Worm (Caenorhabditis elegans) whole organism, L2 larva: ENCODE results near the gene fog-2.

Source experiments
- C34F6.9 ChIP-seq: fragments of 150-350 bp; optimal IDR thresholded peaks from 2 replicates; lab custom pipeline; 2014; ENCODE audit warnings: missing biosample characterization, missing genetic modification characterization
- F13H6.1 ChIP-seq: sonication (generic microtip); optimal IDR thresholded peaks from 2 replicates; lab custom pipeline; 2016; ENCODE audit warnings: missing genetic modification characterization, missing compliant biosample characterization
- Y55F3AM.14 ChIP-seq: fragments of 200-800 bp; sonication (Bioruptor generic); optimal IDR thresholded peaks from 2 replicates; lab custom pipeline; 2018; ENCODE audit warnings: mild to moderate bottlenecking, missing genetic modification characterization, missing compliant biosample characterization
- ZK546.5 ChIP-seq: sonication (generic microtip); optimal IDR thresholded peaks from 2 replicates; lab custom pipeline; 2017; ENCODE audit warnings: missing biosample characterization, missing genetic modification characterization
- alr-1 ChIP-seq: fragments of 150-350 bp; optimal IDR thresholded peaks from 2 replicates; lab custom pipeline; 2014; ENCODE audit warnings: missing biosample characterization, missing genetic modification characterization
- aly-2 ChIP-seq: fragments of 150-350 bp; optimal IDR thresholded peaks from 2 replicates; lab custom pipeline; 2014; ENCODE audit warnings: missing biosample characterization, missing genetic modification characterization
- ceh-16 ChIP-seq: fragments of 150-350 bp; optimal IDR thresholded peaks from 2 replicates; lab custom pipeline; 2014; ENCODE audit warnings: missing biosample characterization, missing genetic modification characterization
- ceh-82 ChIP-seq: fragments of 150-350 bp; optimal IDR thresholded peaks from 2 replicates; lab custom pipeline; 2014; ENCODE audit warnings: missing biosample characterization, missing genetic modification characterization
- crh-2 ChIP-seq: sonication (generic microtip); optimal IDR thresholded peaks from 2 replicates; lab custom pipeline; 2017; ENCODE audit warnings: missing biosample characterization, missing genetic modification characterization
- egl-27 ChIP-seq: sonication (generic microtip); optimal IDR thresholded peaks from 3 replicates; lab custom pipeline; 2017; ENCODE audit warnings: missing biosample characterization, missing genetic modification reagents, missing genetic modification characterization
- elt-1 ChIP-seq: fragments of 150-350 bp; optimal IDR thresholded peaks from 2 replicates; lab custom pipeline; 2014; ENCODE audit warnings: missing biosample characterization, missing genetic modification characterization
- elt-3 ChIP-seq: sonication (generic microtip); optimal IDR thresholded peaks from 2 replicates; lab custom pipeline; 2017; ENCODE audit warnings: missing biosample characterization, missing genetic modification characterization
- fos-1 ChIP-seq: fragments of 150-350 bp; optimal IDR thresholded peaks from 2 replicates; lab custom pipeline; 2014; ENCODE audit warnings: missing biosample characterization, missing genetic modification characterization
- gmeb-1 ChIP-seq: fragments of 150-350 bp; optimal IDR thresholded peaks from 2 replicates; lab custom pipeline; 2014; ENCODE audit warnings: missing biosample characterization, missing genetic modification characterization
- lin-11 ChIP-seq: fragments of 150-350 bp; sonication (generic microtip); optimal IDR thresholded peaks from 2 replicates; lab custom pipeline; 2014; ENCODE audit warnings: missing biosample characterization, missing genetic modification characterization, inconsistent platforms, mixed read lengths
- lin-13 ChIP-seq: fragments of 150-350 bp; optimal IDR thresholded peaks from 2 replicates; lab custom pipeline; 2014; ENCODE audit warnings: missing biosample characterization, missing genetic modification reagents, missing genetic modification characterization
- lin-39 ChIP-seq: fragments of 150-350 bp; optimal IDR thresholded peaks from 2 replicates; lab custom pipeline; 2014; ENCODE audit warnings: missing biosample characterization, missing genetic modification reagents, missing genetic modification characterization
- lsy-2 ChIP-seq, 2 experiments: fragments of 150-350 bp in 1 of 2; sonication (generic microtip) in 1 of 2; optimal IDR thresholded peaks; 2 replicates each; lab custom pipeline; 2014 to 2017; ENCODE audit warnings: missing biosample characterization in 2 of 2, missing genetic modification characterization in 2 of 2
- mab-5 ChIP-seq: fragments of 150-350 bp; optimal IDR thresholded peaks from 2 replicates; lab custom pipeline; 2014; ENCODE audit warnings: missing biosample characterization, missing genetic modification characterization
- mbf-1 ChIP-seq: sonication (generic microtip); optimal IDR thresholded peaks from 2 replicates; lab custom pipeline; 2017; ENCODE audit warnings: missing biosample characterization, missing genetic modification characterization
- mdl-1 ChIP-seq, 2 experiments: fragments of 150-350 bp in 1 of 2; sonication (generic microtip) in 1 of 2; optimal IDR thresholded peaks; 2 replicates each; lab custom pipeline; 2017; ENCODE audit warnings: missing biosample characterization in 2 of 2, missing genetic modification characterization in 2 of 2
- nhr-10 ChIP-seq: sonication (generic microtip); optimal IDR thresholded peaks from 2 replicates; lab custom pipeline; 2017; ENCODE audit warnings: missing biosample characterization, missing genetic modification characterization
- nhr-12 ChIP-seq: fragments of 150-350 bp; optimal IDR thresholded peaks from 2 replicates; lab custom pipeline; 2014; ENCODE audit warnings: missing biosample characterization, missing genetic modification characterization
- nhr-129 ChIP-seq: fragments of 150-350 bp; optimal IDR thresholded peaks from 2 replicates; lab custom pipeline; 2014; ENCODE audit warnings: missing biosample characterization, missing genetic modification characterization
- nhr-21 ChIP-seq: fragments of 150-350 bp; optimal IDR thresholded peaks from 2 replicates; lab custom pipeline; 2014; ENCODE audit warnings: missing biosample characterization, missing genetic modification characterization
- nhr-23 ChIP-seq: fragments of 150-350 bp; optimal IDR thresholded peaks from 2 replicates; lab custom pipeline; 2014; ENCODE audit warnings: missing biosample characterization, missing genetic modification reagents, missing genetic modification characterization
- nhr-237 ChIP-seq: fragments of 150-350 bp; optimal IDR thresholded peaks from 2 replicates; lab custom pipeline; 2014; ENCODE audit warnings: missing biosample characterization, missing genetic modification characterization
- nhr-25 ChIP-seq: fragments of 150-350 bp; sonication (generic microtip); optimal IDR thresholded peaks from 3 replicates; lab custom pipeline; 2014; ENCODE audit warnings: missing biosample characterization, missing genetic modification characterization
- nhr-6 ChIP-seq: fragments of 150-350 bp; optimal IDR thresholded peaks from 2 replicates; lab custom pipeline; 2014; ENCODE audit warnings: missing biosample characterization, missing genetic modification characterization
- nhr-77 ChIP-seq: fragments of 150-350 bp; optimal IDR thresholded peaks from 2 replicates; lab custom pipeline; 2014; ENCODE audit warnings: missing biosample characterization, missing genetic modification characterization
- peb-1 ChIP-seq: fragments of 150-350 bp; optimal IDR thresholded peaks from 2 replicates; lab custom pipeline; 2014; ENCODE audit warnings: missing biosample characterization, missing genetic modification characterization
- skn-1 ChIP-seq: sonication (generic microtip); optimal IDR thresholded peaks from 2 replicates; lab custom pipeline; 2017; ENCODE audit warnings: missing biosample characterization, missing genetic modification characterization
- sma-3 ChIP-seq: sonication (generic microtip); optimal IDR thresholded peaks from 2 replicates; lab custom pipeline; 2016; ENCODE audit warnings: missing genetic modification reagents, missing genetic modification characterization, missing compliant biosample characterization
- sma-9 ChIP-seq, 2 experiments: fragments of 150-350 bp in 1 of 2; sonication (generic microtip) in 1 of 2; optimal IDR thresholded peaks; 2 replicates each; lab custom pipeline; 2014 to 2016; ENCODE audit warnings: missing genetic modification characterization in 2 of 2, mild to moderate bottlenecking in 1 of 2, missing biosample characterization in 1 of 2, missing compliant biosample characterization in 1 of 2, missing genetic modification reagents in 1 of 2, moderate library complexity in 1 of 2
- snpc-4 ChIP-seq: fragments of 150-350 bp; optimal IDR thresholded peaks from 2 replicates; lab custom pipeline; 2014; ENCODE audit warnings: missing biosample characterization, missing genetic modification characterization
- unc-55 ChIP-seq: fragments of 150-350 bp; sonication (generic microtip); optimal IDR thresholded peaks from 3 replicates; lab custom pipeline; 2014; ENCODE audit warnings: missing biosample characterization, missing genetic modification reagents, missing genetic modification characterization
- unc-62 ChIP-seq: fragments of 150-350 bp; optimal IDR thresholded peaks from 2 replicates; lab custom pipeline; 2014; ENCODE audit warnings: missing biosample characterization, missing genetic modification reagents, missing genetic modification characterization
- zag-1 ChIP-seq: fragments of 150-350 bp; optimal IDR thresholded peaks from 2 replicates; lab custom pipeline; 2014; ENCODE audit warnings: missing biosample characterization, missing genetic modification characterization
- ztf-11 ChIP-seq: sonication (generic microtip); optimal IDR thresholded peaks from 2 replicates; lab custom pipeline; 2017; ENCODE audit warnings: missing biosample characterization, missing genetic modification characterization
- ztf-4 ChIP-seq: fragments of 150-350 bp; optimal IDR thresholded peaks from 2 replicates; lab custom pipeline; 2014; ENCODE audit warnings: missing biosample characterization, missing genetic modification characterization

Gene fog-2

ce11 chrV:20234439-20234838, 35.4 kb downstream of the fog-2 start:
- no peak for TF ChIP-seq alr-1
- no peak for TF ChIP-seq peb-1 (tag; lab: Kevin White, UChicago)
- TF ChIP-seq Y55F3AM.14 (GFP tag; lab: Kevin White, UChicago) = no peak
- no peak for TF ChIP-seq snpc-4 (tag; lab: Kevin White, UChicago)
- no peak for TF ChIP-seq lin-11 (tag; lab: Kevin White, UChicago)
- no peak for TF ChIP-seq F13H6.1 (tag; lab: Kevin White, UChicago)
- TF ChIP-seq elt-1 (tag; lab: Kevin White, UChicago) = no peak
- TF ChIP-seq nhr-12 (tag; lab: Kevin White, UChicago) = no peak
- no peak for TF ChIP-seq crh-2 (tag; lab: Kevin White, UChicago)
- TF ChIP-seq C34F6.9 (tag; lab: Kevin White, UChicago) = no peak
- no peak for TF ChIP-seq nhr-77
- no peak for TF ChIP-seq elt-3 (tag; lab: Kevin White, UChicago)
- no peak for TF ChIP-seq ztf-11
- no peak for TF ChIP-seq aly-2 (tag; lab: Kevin White, UChicago)
- no peak for TF ChIP-seq nhr-6
- no peak for TF ChIP-seq lsy-2 (tag; optimal IDR thresholded peaks at IDR 0.05; lab: Kevin White, UChicago)
- no peak for TF ChIP-seq ceh-16 (tag; lab: Kevin White, UChicago)
- no peak for TF ChIP-seq ceh-82 (tag; lab: Kevin White, UChicago)
- TF ChIP-seq nhr-129 (tag; lab: Kevin White, UChicago) = no peak
- no peak for TF ChIP-seq lin-39 (tag; lab: Kevin White, UChicago)

DNA sequence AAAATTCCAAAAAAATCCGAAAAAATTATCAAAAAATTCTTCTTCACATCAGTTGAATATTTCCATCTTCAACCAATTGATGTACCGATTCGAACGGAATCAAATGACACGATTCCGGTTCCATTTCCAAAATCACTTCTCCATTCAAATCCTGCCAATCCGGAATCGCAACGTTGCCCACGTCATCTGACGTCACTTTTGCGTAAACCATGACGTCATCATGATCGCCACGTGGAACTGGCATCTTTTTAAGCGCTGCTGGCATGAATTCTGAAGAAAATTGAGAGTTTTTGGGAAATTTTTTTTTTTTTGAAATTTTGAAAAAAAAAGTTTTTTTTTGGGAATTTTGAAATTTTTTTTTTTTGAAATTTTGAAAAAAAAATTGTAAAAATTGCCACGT, 36.2 kb downstream of the fog-2 start:
- TF ChIP-seq mdl-1 (tag; optimal IDR thresholded peaks at IDR 0.05; lab: Kevin White, UChicago) (no peak), zag-1 (tag; lab: Kevin White, UChicago) (no peak), unc-62 (GFP tag; lab: Kevin White, UChicago) (no peak), lin-13 (GFP tag; lab: Kevin White, UChicago) (no peak), skn-1 (tag; lab: Kevin White, UChicago) (no peak), fos-1 (tag; lab: Kevin White, UChicago) (no peak), snpc-4 (tag; lab: Kevin White, UChicago) (no peak), nhr-237 (tag; lab: Kevin White, UChicago) (no peak), sma-3 (GFP tag; lab: Kevin White, UChicago) (no peak), C34F6.9 (tag; lab: Kevin White, UChicago) (no peak), nhr-21 (tag; lab: Kevin White, UChicago) (no peak), aly-2 (tag; lab: Kevin White, UChicago) (no peak), Y55F3AM.14 (GFP tag; lab: Kevin White, UChicago) (no peak)

ce11 chrV:20237429-20237828, 38.4 kb downstream of the fog-2 start, which contains the start of gene sld-5:
TSS of gene sld-5 (minus strand) at chrV:20237745.
- no peak for TF ChIP-seq nhr-25 (tag; lab: Kevin White, UChicago)
- no peak for TF ChIP-seq alr-1
- TF ChIP-seq fos-1 (tag; lab: Kevin White, UChicago) = no peak
- no peak for TF ChIP-seq ztf-11
- TF ChIP-seq zag-1 (tag; lab: Kevin White, UChicago) = no peak
- TF ChIP-seq aly-2 (tag; lab: Kevin White, UChicago) = no peak
- no peak for TF ChIP-seq unc-55 (GFP tag; lab: Kevin White, UChicago)
- no peak for TF ChIP-seq mbf-1 (tag; lab: Kevin White, UChicago)
- no peak for TF ChIP-seq ZK546.5 (tag; lab: Kevin White, UChicago)
- no peak for TF ChIP-seq nhr-23 (tag; lab: Kevin White, UChicago)
- TF ChIP-seq nhr-77 = no peak
- no peak for TF ChIP-seq nhr-21 (tag; lab: Kevin White, UChicago)
- TF ChIP-seq sma-3 (GFP tag; lab: Kevin White, UChicago) = no peak
- no peak for TF ChIP-seq peb-1 (tag; lab: Kevin White, UChicago)
- TF ChIP-seq nhr-10 (tag; lab: Kevin White, UChicago) = no peak
- TF ChIP-seq, all 48 proteins: peak for 0

- no peak for TF ChIP-seq peb-1 (tag; lab: Kevin White, UChicago)
- TF ChIP-seq fos-1 (tag; lab: Kevin White, UChicago) = no peak
- TF ChIP-seq egl-27 (tag; lab: Kevin White, UChicago) = no peak
- no peak for TF ChIP-seq elt-1 (tag; lab: Kevin White, UChicago)
- no peak for TF ChIP-seq sma-9 (GFP tag; optimal IDR thresholded peaks at IDR 0.05; lab: Kevin White, UChicago)
- no peak for TF ChIP-seq sma-9 (tag; optimal IDR thresholded peaks at IDR 0.05; lab: Kevin White, UChicago)
- TF ChIP-seq mab-5 (tag; lab: Kevin White, UChicago) = no peak
- no peak for TF ChIP-seq lin-11 (tag; lab: Kevin White, UChicago)
- no peak for TF ChIP-seq gmeb-1 (tag; lab: Kevin White, UChicago)
- TF ChIP-seq nhr-23 (tag; lab: Kevin White, UChicago) = no peak
- TF ChIP-seq ztf-4 = no peak
- TF ChIP-seq unc-62 (GFP tag; lab: Kevin White, UChicago) = no peak
These were observed 42.3 kb downstream of the fog-2 start for ce11 chrV:20241243-20241862.
